Fruit fly (Drosophila melanogaster) whole organism, wandering third instar larva: Measurements from ENCODE around the gene nbs.
A peak's percentile ranks its signal among the peaks of the same experiment; 100 is the strongest.

Experiments
- Abd-B ChIP-seq: fragments of >200 bp; optimal IDR thresholded peaks from 2 replicates; lab custom pipeline; 2017; ENCODE audit warnings: missing biosample characterization, missing genetic modification characterization
- Hr83 ChIP-seq: fragments of 200-300 bp; sonication (Bioruptor generic); optimal IDR thresholded peaks from 2 replicates; lab custom pipeline; 2016; ENCODE audit warnings: missing biosample characterization, mild to moderate bottlenecking, missing genetic modification characterization, moderate library complexity; ENCODE audit not compliant: poor library complexity, severe bottlenecking
- N ChIP-seq: fragments of >200 bp; optimal IDR thresholded peaks from 2 replicates; lab custom pipeline; 2018; ENCODE audit warnings: missing biosample characterization, missing external identifiers, missing genetic modification characterization
- psq ChIP-seq: fragments of 200-800 bp; sonication (Bioruptor generic); optimal IDR thresholded peaks from 3 replicates; lab custom pipeline; 2017; ENCODE audit warnings: missing biosample characterization, mild to moderate bottlenecking, missing genetic modification characterization, moderate library complexity

- TF ChIP-seq Hr83 (peak; percentile 30), Abd-B (GFP tag; lab: Kevin White, UChicago) (no peak), psq (GFP tag; lab: Kevin White, UChicago) (no peak), N (GFP tag; lab: Kevin White, UChicago) (no peak)
These were observed 9.6 kb downstream of the nbs start, which contains the start of gene SH3PX1 for dm6 chr3L:9713383-9713827.
